Worm (Caenorhabditis elegans) whole organism, L1 larva: ENCODE results near the gene ckk-1.

Experiments used
- Y116A8C.19 ChIP-seq: sonication (generic microtip); optimal IDR thresholded peaks from 2 replicates; lab custom pipeline; 2016; ENCODE audit warnings: missing compliant biosample characterization, missing genetic modification characterization, borderline replicate concordance
- aha-1 ChIP-seq: fragments of 150-350 bp; optimal IDR thresholded peaks from 2 replicates; lab custom pipeline; 2014; ENCODE audit warnings: missing biosample characterization, missing genetic modification characterization
- ama-1 ChIP-seq: fragments of 150-350 bp; optimal IDR thresholded peaks from 2 replicates; lab custom pipeline; 2014
- ces-1 ChIP-seq: fragments of 150-350 bp; optimal IDR thresholded peaks from 2 replicates; lab custom pipeline; 2014; ENCODE audit warnings: missing biosample characterization, missing genetic modification reagents, missing genetic modification characterization
- efl-3 ChIP-seq: fragments of 200-800 bp; sonication (Bioruptor generic); optimal IDR thresholded peaks from 2 replicates; lab custom pipeline; 2018; ENCODE audit warnings: mild to moderate bottlenecking, missing genetic modification characterization, missing compliant biosample characterization
- egl-27 ChIP-seq, 2 experiments: fragments of 150-350 bp in 1 of 2; sonication (generic microtip); optimal IDR thresholded peaks; 3 replicates each; lab custom pipeline; 2017 to 2018; ENCODE audit warnings: missing biosample characterization in 2 of 2, missing genetic modification characterization in 2 of 2, missing genetic modification reagents in 2 of 2
- ets-5 ChIP-seq: fragments of 200-800 bp; sonication (Bioruptor generic); IDR thresholded peaks from 2 replicates; pipeline ENCODE4 v1.3.6; 2022; ENCODE audit warnings: missing genetic modification characterization, missing compliant biosample characterization
- fos-1 ChIP-seq: fragments of 150-350 bp; optimal IDR thresholded peaks from 2 replicates; lab custom pipeline; 2014; ENCODE audit warnings: missing biosample characterization, missing genetic modification characterization
- grh-1 ChIP-seq: fragments of 200-800 bp; sonication (Bioruptor generic); IDR thresholded peaks from 2 replicates; pipeline ENCODE4 v1.3.6; 2022; ENCODE audit warnings: missing genetic modification reagents, missing genetic modification characterization, missing compliant biosample characterization
- jun-1 ChIP-seq: fragments of 150-350 bp; optimal IDR thresholded peaks from 2 replicates; lab custom pipeline; 2014; ENCODE audit warnings: missing biosample characterization, missing genetic modification reagents, missing genetic modification characterization
- mep-1 ChIP-seq: fragments of 150-350 bp; optimal IDR thresholded peaks from 2 replicates; lab custom pipeline; 2014; ENCODE audit warnings: missing biosample characterization, missing genetic modification characterization
- nhr-12 ChIP-seq: sonication (generic microtip); optimal IDR thresholded peaks from 2 replicates; lab custom pipeline; 2017; ENCODE audit warnings: missing biosample characterization, missing genetic modification characterization
- nhr-237 ChIP-seq: fragments of 150-350 bp; optimal IDR thresholded peaks from 2 replicates; lab custom pipeline; 2014; ENCODE audit warnings: missing biosample characterization, missing genetic modification characterization
- nhr-84 ChIP-seq: sonication (generic microtip); optimal IDR thresholded peaks from 2 replicates; lab custom pipeline; 2017; ENCODE audit warnings: missing biosample characterization, missing genetic modification characterization
- rnt-1 ChIP-seq: sonication (generic microtip); optimal IDR thresholded peaks from 2 replicates; lab custom pipeline; 2016; ENCODE audit warnings: mild to moderate bottlenecking, missing genetic modification characterization, moderate library complexity, missing compliant biosample characterization
- tbx-2 ChIP-seq: sonication (generic microtip); optimal IDR thresholded peaks from 2 replicates; lab custom pipeline; 2016; ENCODE audit warnings: missing genetic modification characterization, missing compliant biosample characterization
- unc-86 ChIP-seq: sonication (generic microtip); optimal IDR thresholded peaks from 2 replicates; lab custom pipeline; 2016; ENCODE audit warnings: missing genetic modification characterization, missing compliant biosample characterization
- unc-98 ChIP-seq: fragments of 200-800 bp; sonication (Bioruptor generic); IDR thresholded peaks from 2 replicates; pipeline ENCODE4 v1.3.6; 2022; ENCODE audit warnings: missing genetic modification characterization, missing compliant biosample characterization
- ztf-11 ChIP-seq, 2 experiments: sonication (generic microtip); optimal IDR thresholded peaks; 2 replicates each; lab custom pipeline; 2016 to 2017; ENCODE audit warnings: missing genetic modification characterization in 2 of 2, missing biosample characterization in 1 of 2, missing compliant biosample characterization in 1 of 2

ckk-1 gene

ce11 chrIII:5701491-5701890 is 66.2 kb downstream of the ckk-1 start:
- no peak for TF ChIP-seq ces-1 (GFP tag; lab: Kevin White, UChicago)
- TF ChIP-seq aha-1 (tag; lab: Kevin White, UChicago): no peak
- no peak for TF ChIP-seq nhr-84 (tag; lab: Kevin White, UChicago)
- TF ChIP-seq rnt-1 (tag; lab: Kevin White, UChicago): no peak
- TF ChIP-seq ets-5 (GFP tag; lab: Robert Waterston, UW): no peak
- no peak for TF ChIP-seq ama-1 (lab: Kevin White, UChicago)
- TF ChIP-seq grh-1 (GFP tag; lab: Robert Waterston, UW): no peak
- no peak for TF ChIP-seq tbx-2
- no peak for TF ChIP-seq mep-1 (tag; lab: Kevin White, UChicago)
- TF ChIP-seq efl-3 (GFP tag; lab: Kevin White, UChicago): no peak
- no peak for TF ChIP-seq nhr-12 (tag; lab: Kevin White, UChicago)
- TF ChIP-seq ztf-11 (tag; optimal IDR thresholded peaks at IDR 0.05; lab: Kevin White, UChicago): no peak
- TF ChIP-seq nhr-237 (tag; lab: Kevin White, UChicago): no peak
- no peak for TF ChIP-seq jun-1 (tag; lab: Kevin White, UChicago)
- TF ChIP-seq unc-86 (tag; lab: Kevin White, UChicago): no peak
- TF ChIP-seq fos-1 (tag; lab: Kevin White, UChicago): no peak
- no peak for TF ChIP-seq unc-98 (GFP tag; lab: Robert Waterston, UW)
- no peak for TF ChIP-seq egl-27 (tag; optimal IDR thresholded peaks at IDR 0.05; lab: Kevin White, UChicago)
- no peak for TF ChIP-seq Y116A8C.19 (tag; lab: Kevin White, UChicago)
